Worm (Caenorhabditis elegans) whole organism, late embryonic: ENCODE measurements around the gene W08E12.4.

ENCODE experiments used
- Y22D7AL.16 ChIP-seq: sonication (generic microtip); optimal IDR thresholded peaks from 2 replicates; lab custom pipeline; 2016; ENCODE audit warnings: missing genetic modification characterization, missing compliant biosample characterization
- ama-1 ChIP-seq: fragments of 150-350 bp; optimal IDR thresholded peaks from 2 replicates; lab custom pipeline; 2014
- dve-1 ChIP-seq: sonication (generic microtip); optimal IDR thresholded peaks from 2 replicates; lab custom pipeline; 2017; ENCODE audit warnings: antibody characterized with exemption, mild to moderate bottlenecking, missing genetic modification characterization, missing compliant biosample characterization
- ets-4 ChIP-seq: sonication (generic microtip); optimal IDR thresholded peaks from 2 replicates; lab custom pipeline; 2016; ENCODE audit warnings: missing genetic modification characterization, missing compliant biosample characterization
- fkh-10 ChIP-seq: fragments of 150-350 bp; optimal IDR thresholded peaks from 2 replicates; lab custom pipeline; 2014; ENCODE audit warnings: missing biosample characterization, missing genetic modification reagents, missing genetic modification characterization
- nhr-11 ChIP-seq: fragments of 150-350 bp; optimal IDR thresholded peaks from 2 replicates; lab custom pipeline; 2014; ENCODE audit warnings: missing biosample characterization, missing genetic modification characterization
- pha-4 ChIP-seq: fragments of 150-350 bp; optimal IDR thresholded peaks from 2 replicates; lab custom pipeline; 2018; ENCODE audit warnings: missing biosample characterization, missing genetic modification reagents, missing genetic modification characterization
- ttx-3 ChIP-seq: sonication (generic microtip); optimal IDR thresholded peaks from 2 replicates; lab custom pipeline; 2016; ENCODE audit warnings: missing genetic modification reagents, missing genetic modification characterization, missing compliant biosample characterization
- unc-3 ChIP-seq, 2 experiments: fragments of 200-800 bp in 1 of 2; sonication (Bioruptor generic) in 1 of 2; sonication (generic microtip) in 1 of 2; conservative IDR thresholded peaks in 1 of 2; optimal IDR thresholded peaks in 1 of 2; 2 replicates each; pipeline versions ENCODE4 v1.3.6 to Lab custom; 2016 to 2022; ENCODE audit warnings: missing compliant biosample characterization in 2 of 2, missing genetic modification characterization in 2 of 2, missing genetic modification reagents in 1 of 2
- unc-86 ChIP-seq: sonication (generic microtip); optimal IDR thresholded peaks from 2 replicates; lab custom pipeline; 2016; ENCODE audit warnings: missing genetic modification characterization, missing compliant biosample characterization

- TF ChIP-seq nhr-11 (no peak), ttx-3 (tag; lab: Kevin White, UChicago) (no peak), Y22D7AL.16 (tag; lab: Kevin White, UChicago) (no peak), unc-86 (tag; lab: Kevin White, UChicago) (no peak), fkh-10 (no peak), ets-4 (tag; lab: Kevin White, UChicago) (no peak), ama-1 (no peak), unc-3 (GFP tag; conservative IDR thresholded peaks at IDR 0.05; lab: Robert Waterston, UW) (no peak), unc-3 (tag; optimal IDR thresholded peaks at IDR 0.05; lab: Kevin White, UChicago) (no peak), pha-4 (tag; lab: Kevin White, UChicago) (no peak), dve-1 (no peak)
Observed at ce11 chrIV:3291977-3292561, 10.1 kb upstream of the W08E12.4 start, which contains the start of gene W08E12.8.
